Worm (Caenorhabditis elegans) whole organism, young adult: ENCODE results near the gene athp-1.

Experiments
- B0261.1 ChIP-seq: sonication (generic microtip); optimal IDR thresholded peaks from 2 replicates; lab custom pipeline; 2016; ENCODE audit warnings: mild to moderate bottlenecking, missing genetic modification characterization, moderate library complexity, missing compliant biosample characterization
- F33H1.4 ChIP-seq: fragments of 200-800 bp; sonication (Bioruptor generic); IDR thresholded peaks from 2 replicates; pipeline ENCODE4 v1.3.6; 2022; ENCODE audit warnings: missing genetic modification reagents, missing genetic modification characterization, missing compliant biosample characterization
- F52B5.7 ChIP-seq: sonication (generic microtip); optimal IDR thresholded peaks from 2 replicates; lab custom pipeline; 2016; ENCODE audit warnings: mild to moderate bottlenecking, missing genetic modification characterization, missing compliant biosample characterization
- ama-1 ChIP-seq, 3 experiments: fragments of 150-350 bp in 1 of 3; sonication (generic microtip) in 2 of 3; optimal IDR thresholded peaks; 2 replicates each; lab custom pipeline; 2014 to 2018; ENCODE audit warnings: missing biosample characterization in 2 of 3, missing genetic modification characterization in 2 of 3, missing genetic modification reagents in 2 of 3
- bed-2 ChIP-seq: fragments of 200-800 bp; sonication (Bioruptor generic); IDR thresholded peaks from 2 replicates; pipeline ENCODE4 v1.3.6; 2022; ENCODE audit warnings: missing genetic modification reagents, missing genetic modification characterization, missing compliant biosample characterization
- ccch-3 ChIP-seq: fragments of 200-800 bp; sonication (Bioruptor generic); optimal IDR thresholded peaks from 2 replicates; lab custom pipeline; 2018; ENCODE audit warnings: mild to moderate bottlenecking, missing genetic modification characterization, missing compliant biosample characterization
- ceh-40 ChIP-seq: fragments of 200-800 bp; sonication (Bioruptor generic); IDR thresholded peaks from 2 replicates; pipeline ENCODE4 v1.3.6; 2022; ENCODE audit warnings: missing genetic modification characterization, missing compliant biosample characterization
- hsf-1 ChIP-seq: fragments of 200-800 bp; sonication (Bioruptor generic); IDR thresholded peaks from 2 replicates; pipeline ENCODE4 v1.3.6; 2022; ENCODE audit warnings: missing genetic modification reagents, missing genetic modification characterization, missing compliant biosample characterization
- mxl-1 ChIP-seq: sonication (generic microtip); optimal IDR thresholded peaks from 2 replicates; lab custom pipeline; 2016; ENCODE audit warnings: missing genetic modification characterization, missing compliant biosample characterization
- nhr-80 ChIP-seq: sonication (generic microtip); optimal IDR thresholded peaks from 2 replicates; lab custom pipeline; 2016; ENCODE audit warnings: missing genetic modification characterization, missing compliant biosample characterization
- snpc-4 ChIP-seq, 5 experiments: fragments of 150-350 bp in 1 of 5; sonication (generic microtip) in 4 of 5; optimal IDR thresholded peaks; 2 replicates each; lab custom pipeline; 2014 to 2018; ENCODE audit warnings: missing genetic modification characterization in 5 of 5, missing biosample characterization in 3 of 5, antibody characterized with exemption in 2 of 5, mild to moderate bottlenecking in 2 of 5, missing compliant biosample characterization in 2 of 5, missing genotype in 2 of 5, moderate library complexity in 2 of 5, missing genetic modification reagents in 1 of 5
- unc-62 ChIP-seq: fragments of 150-350 bp; optimal IDR thresholded peaks from 2 replicates; lab custom pipeline; 2014; ENCODE audit warnings: missing biosample characterization, missing genetic modification reagents, missing genetic modification characterization
- xnd-1 ChIP-seq: sonication (generic microtip); optimal IDR thresholded peaks from 2 replicates; lab custom pipeline; 2016; ENCODE audit warnings: missing genotype, missing genetic modification reagents, missing genetic modification characterization, missing compliant biosample characterization

DNA sequence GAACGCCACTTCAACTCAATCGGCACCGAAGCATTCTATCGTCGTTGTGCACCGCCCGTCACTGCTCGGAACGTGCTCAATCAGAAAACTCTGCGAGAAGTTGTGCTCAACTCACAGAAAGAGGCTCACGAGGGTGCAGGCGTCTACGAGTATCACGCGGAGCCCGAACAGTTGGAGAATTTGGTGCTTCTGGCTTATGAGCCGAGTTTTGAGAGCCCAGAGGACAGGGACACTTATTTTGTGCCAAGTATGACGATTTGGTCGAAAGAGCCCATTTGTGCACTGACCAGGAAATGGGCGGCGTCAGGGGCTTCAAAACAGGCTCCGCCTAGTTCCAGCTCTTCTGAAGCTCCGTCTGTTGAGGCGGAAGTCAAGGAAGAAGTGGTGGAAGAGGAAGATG is 7.3 kb downstream of the athp-1 start:
- TF ChIP-seq F33H1.4, result no peak
- no peak for TF ChIP-seq nhr-80 (tag; lab: Kevin White, UChicago)
- TF ChIP-seq hsf-1 (GFP tag; lab: Robert Waterston, UW), result no peak
- TF ChIP-seq snpc-4 (GFP tag; optimal IDR thresholded peaks at IDR 0.05; lab: Kevin White, UChicago), result no peak
- no peak for TF ChIP-seq snpc-4 (tag; optimal IDR thresholded peaks at IDR 0.05; lab: Kevin White, UChicago)
- no peak for TF ChIP-seq ama-1 (optimal IDR thresholded peaks at IDR 0.05; lab: Kevin White, UChicago)
- TF ChIP-seq ama-1 (GFP tag; optimal IDR thresholded peaks at IDR 0.05; lab: Kevin White, UChicago), result no peak
- no peak for TF ChIP-seq mxl-1
- TF ChIP-seq ceh-40, result no peak
- no peak for TF ChIP-seq bed-2 (GFP tag; lab: Robert Waterston, UW)
- no peak for TF ChIP-seq ccch-3 (GFP tag; lab: Kevin White, UChicago)
- no peak for TF ChIP-seq B0261.1
- no peak for TF ChIP-seq F52B5.7 (tag; lab: Kevin White, UChicago)
- no peak for TF ChIP-seq unc-62
- TF ChIP-seq xnd-1, result no peak
